Worm (Caenorhabditis elegans) whole organism, mixed stage, embryonic: Measurements from ENCODE around the gene B0563.6.

Experiments
- M03D4.4 ChIP-seq: sonication (generic microtip); optimal IDR thresholded peaks from 2 replicates; lab custom pipeline; 2017; ENCODE audit warnings: mild to moderate bottlenecking, missing genetic modification characterization, missing compliant biosample characterization
- ceh-83 ChIP-seq: fragments of 200-800 bp; sonication (Bioruptor generic); optimal IDR thresholded peaks from 2 replicates; lab custom pipeline; 2018; ENCODE audit warnings: mild to moderate bottlenecking, missing genetic modification characterization, missing compliant biosample characterization
- ces-1 ChIP-seq: fragments of 150-350 bp; optimal IDR thresholded peaks from 2 replicates; lab custom pipeline; 2014; ENCODE audit warnings: missing biosample characterization, missing genetic modification reagents, missing genetic modification characterization
- elt-1 ChIP-seq: sonication (generic microtip); optimal IDR thresholded peaks from 2 replicates; lab custom pipeline; 2017; ENCODE audit warnings: missing genetic modification characterization, mild to moderate bottlenecking, missing compliant biosample characterization, antibody characterized with exemption, moderate library complexity, borderline replicate concordance; ENCODE audit not compliant: insufficient read depth
- elt-3 ChIP-seq: fragments of 150-350 bp; optimal IDR thresholded peaks from 2 replicates; lab custom pipeline; 2014; ENCODE audit warnings: missing biosample characterization, missing genetic modification characterization
- lsy-2 ChIP-seq: fragments of 150-350 bp; optimal IDR thresholded peaks from 2 replicates; lab custom pipeline; 2014; ENCODE audit warnings: missing biosample characterization, missing genetic modification characterization
- sptf-1 ChIP-seq: sonication (generic microtip); optimal IDR thresholded peaks from 2 replicates; lab custom pipeline; 2017; ENCODE audit warnings: mild to moderate bottlenecking, missing genetic modification characterization, moderate library complexity, missing compliant biosample characterization
- unc-39 ChIP-seq: fragments of 150-350 bp; optimal IDR thresholded peaks from 2 replicates; lab custom pipeline; 2014; ENCODE audit warnings: missing biosample characterization, missing genetic modification characterization
- ztf-11 ChIP-seq: fragments of 150-350 bp; optimal IDR thresholded peaks from 2 replicates; lab custom pipeline; 2014; ENCODE audit warnings: missing biosample characterization, missing genetic modification characterization

DNA sequence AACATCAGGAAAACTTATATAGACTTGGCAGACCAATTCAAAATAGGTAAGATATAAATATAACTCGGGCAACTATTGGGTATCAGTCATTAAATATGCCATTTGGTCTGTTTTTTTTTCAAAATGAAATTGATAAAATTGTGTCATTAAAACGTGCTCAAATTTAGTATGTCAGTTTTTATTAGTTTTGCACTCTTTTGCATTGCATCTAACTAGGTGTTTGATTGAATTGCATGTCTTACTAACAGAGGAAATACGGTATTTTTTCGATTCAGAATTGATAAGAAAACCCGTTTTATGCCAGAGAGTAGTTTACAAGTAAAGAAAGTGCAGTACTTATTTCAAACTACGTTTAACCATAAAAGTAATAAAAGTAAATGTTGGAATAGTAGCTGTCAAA is 18.2 kb downstream of the B0563.6 start:
- no peak for TF ChIP-seq ces-1 (GFP tag; lab: Kevin White, UChicago)
- TF ChIP-seq ztf-11 (tag; lab: Kevin White, UChicago), result no peak
- no peak for TF ChIP-seq elt-1 (tag; lab: Kevin White, UChicago)
- no peak for TF ChIP-seq lsy-2 (tag; lab: Kevin White, UChicago)
- no peak for TF ChIP-seq unc-39 (tag; lab: Kevin White, UChicago)
- no peak for TF ChIP-seq sptf-1 (tag; lab: Kevin White, UChicago)
- TF ChIP-seq elt-3, result no peak
- TF ChIP-seq M03D4.4, result no peak
- TF ChIP-seq ceh-83 (GFP tag; lab: Kevin White, UChicago), result no peak
